Fruit fly (Drosophila melanogaster) whole organism, embryonic: ENCODE results near the gene sp3.

ENCODE experiments used
- Adf1 ChIP-seq: fragments of 200-800 bp; sonication (Bioruptor generic); IDR thresholded peaks from 2 replicates; pipeline ENCODE4 v1.3.6; 2022; ENCODE audit warnings: missing biosample characterization, missing genetic modification characterization
- Awh ChIP-seq: fragments of 200-800 bp; sonication (Bioruptor generic); IDR thresholded peaks from 2 replicates; pipeline ENCODE4, ENCODE4 v1.3.6; 2022; ENCODE audit warnings: missing biosample characterization, missing genetic modification characterization
- B-H2 ChIP-seq: fragments of 200-800 bp; sonication (Bioruptor generic); optimal IDR thresholded peaks from 2 replicates; lab custom pipeline; 2018; ENCODE audit warnings: missing biosample characterization, mild to moderate bottlenecking, missing genetic modification characterization
- Bgb ChIP-seq: fragments of 200-800 bp; sonication (Bioruptor generic); IDR thresholded peaks from 2 replicates; pipeline ENCODE4 v1.3.6; 2022; ENCODE audit warnings: missing biosample characterization, missing genetic modification characterization; ENCODE audit not compliant: partially characterized antibody
- C15 ChIP-seq: fragments of 200-800 bp; sonication (Bioruptor generic); IDR thresholded peaks from 3 replicates; pipeline ENCODE4 v1.3.6; 2022; ENCODE audit warnings: missing biosample characterization, missing genetic modification characterization
- CG11398 ChIP-seq: fragments of 200-800 bp; sonication (Bioruptor generic); optimal IDR thresholded peaks from 2 replicates; lab custom pipeline; 2016; ENCODE audit warnings: missing biosample characterization, missing genetic modification characterization
- CG12299 ChIP-seq: fragments of 200-800 bp; sonication (Bioruptor generic); optimal IDR thresholded peaks from 2 replicates; lab custom pipeline; 2018; ENCODE audit warnings: missing biosample characterization, mild to moderate bottlenecking, missing genetic modification characterization
- CG12942 ChIP-seq: fragments of 200-800 bp; sonication (Bioruptor generic); optimal IDR thresholded peaks from 3 replicates; lab custom pipeline; 2016; ENCODE audit warnings: missing biosample characterization, missing genetic modification characterization
- CG14014 ChIP-seq: fragments of 200-800 bp; sonication (Bioruptor generic); IDR thresholded peaks from 2 replicates; pipeline ENCODE4 v1.3.6; 2022; ENCODE audit warnings: missing biosample characterization, missing genetic modification characterization
- CG14441 ChIP-seq: fragments of 200-800 bp; sonication (Bioruptor generic); IDR thresholded peaks from 2 replicates; pipeline ENCODE4 v1.3.6; 2022; ENCODE audit warnings: missing biosample characterization, missing genetic modification characterization
- CG15479 ChIP-seq: fragments of 200-800 bp; sonication (Bioruptor generic); optimal IDR thresholded peaks from 3 replicates; lab custom pipeline; 2019; ENCODE audit warnings: missing biosample characterization, mild to moderate bottlenecking, missing genetic modification characterization, moderate library complexity
- CG18619 ChIP-seq: fragments of 200-800 bp; sonication (Bioruptor generic); optimal IDR thresholded peaks from 3 replicates; lab custom pipeline; 2017; ENCODE audit warnings: missing biosample characterization, mild to moderate bottlenecking, missing genetic modification characterization
- CG2129 ChIP-seq: fragments of 200-800 bp; sonication (Bioruptor generic); IDR thresholded peaks from 2 replicates; pipeline ENCODE4 v1.3.6; 2022; ENCODE audit warnings: missing biosample characterization, missing genetic modification characterization; ENCODE audit not compliant: partially characterized antibody
- CG6175 ChIP-seq: fragments of 200-800 bp; sonication (Bioruptor generic); IDR thresholded peaks from 3 replicates; pipeline ENCODE4 v1.3.6; 2022; ENCODE audit warnings: missing biosample characterization, missing genetic modification characterization
- CG6272 ChIP-seq: fragments of 200-800 bp; sonication (Bioruptor generic); IDR thresholded peaks from 2 replicates; pipeline ENCODE4 v1.3.6; 2022; ENCODE audit warnings: missing biosample characterization, missing genetic modification characterization
- CG7963 ChIP-seq: fragments of 200-800 bp; sonication (Bioruptor generic); IDR thresholded peaks from 3 replicates; pipeline ENCODE4 v1.3.6; 2022; ENCODE audit warnings: missing biosample characterization, missing genetic modification characterization; ENCODE audit not compliant: partially characterized antibody
- CG8388 ChIP-seq: fragments of 200-800 bp; sonication (Bioruptor generic); optimal IDR thresholded peaks from 2 replicates; lab custom pipeline; 2019; ENCODE audit warnings: missing biosample characterization, mild to moderate bottlenecking, missing genetic modification characterization, moderate library complexity
- CG9609 ChIP-seq: fragments of 200-800 bp; sonication (Bioruptor generic); optimal IDR thresholded peaks from 3 replicates; lab custom pipeline; 2016; ENCODE audit warnings: missing biosample characterization, missing genetic modification characterization
- Camta ChIP-seq: fragments of 200-800 bp; sonication (Bioruptor generic); optimal IDR thresholded peaks from 2 replicates; lab custom pipeline; 2016; ENCODE audit warnings: missing biosample characterization, missing genetic modification characterization
- Ets65A ChIP-seq: fragments of 200-800 bp; sonication (Bioruptor generic); peaks from one replicate; lab custom pipeline; 2016; ENCODE audit warnings: missing biosample characterization, missing genetic modification characterization
- HLH54F ChIP-seq: fragments of 200-800 bp; sonication (Bioruptor generic); optimal IDR thresholded peaks from 3 replicates; lab custom pipeline; 2016; ENCODE audit warnings: missing biosample characterization, missing genetic modification characterization
- HLHmδ ChIP-seq: fragments of 200-800 bp; sonication (Bioruptor generic); optimal IDR thresholded peaks from 2 replicates; lab custom pipeline; 2018; ENCODE audit warnings: missing biosample characterization, mild to moderate bottlenecking, missing genetic modification characterization, moderate library complexity
- Hr39 ChIP-seq: fragments of >200 bp; optimal IDR thresholded peaks from 2 replicates; lab custom pipeline; 2017
- NC2β ChIP-seq: fragments of 200-800 bp; sonication (Bioruptor generic); optimal IDR thresholded peaks from 2 replicates; lab custom pipeline; 2016; ENCODE audit warnings: missing biosample characterization, missing genetic modification characterization
- NK7.1 ChIP-seq: fragments of 200-800 bp; sonication (Bioruptor generic); optimal IDR thresholded peaks from 3 replicates; lab custom pipeline; 2016; ENCODE audit warnings: missing biosample characterization, missing genetic modification characterization
- Nf-YB ChIP-seq: fragments of 200-800 bp; sonication (Bioruptor generic); optimal IDR thresholded peaks from 3 replicates; lab custom pipeline; 2019; ENCODE audit warnings: missing biosample characterization, mild to moderate bottlenecking, missing genetic modification characterization, moderate library complexity
- Nf-YC ChIP-seq: fragments of 200-800 bp; optimal IDR thresholded peaks from 3 replicates; lab custom pipeline; 2019; ENCODE audit warnings: missing biosample characterization, mild to moderate bottlenecking, missing genetic modification characterization, moderate library complexity
- Sin3A ChIP-seq: fragments of >200 bp; optimal IDR thresholded peaks from 2 replicates; lab custom pipeline; 2018
- TFAM ChIP-seq: fragments of 200-800 bp; sonication (Bioruptor generic); optimal IDR thresholded peaks from 2 replicates; lab custom pipeline; 2017; ENCODE audit warnings: missing biosample characterization, missing genetic modification characterization, inconsistent platforms
- ac ChIP-seq: fragments of 200-800 bp; sonication (Bioruptor generic); optimal IDR thresholded peaks from 3 replicates; lab custom pipeline; 2017; ENCODE audit warnings: missing biosample characterization, mild to moderate bottlenecking, missing genetic modification characterization
- cad ChIP-seq: fragments of >200 bp; optimal IDR thresholded peaks from 2 replicates; lab custom pipeline; 2017; ENCODE audit warnings: missing biosample characterization, missing genetic modification characterization
- chinmo ChIP-seq: fragments of 200-800 bp; sonication (Bioruptor generic); IDR thresholded peaks from 4 replicates; pipeline ENCODE4 v1.3.6; 2022; ENCODE audit warnings: missing biosample characterization, missing genetic modification characterization; ENCODE audit not compliant: partially characterized antibody
- crol ChIP-seq: fragments of 200-800 bp; sonication (Bioruptor generic); IDR thresholded peaks from 2 replicates; pipeline ENCODE4 v1.3.6; 2022; ENCODE audit warnings: missing biosample characterization, missing genetic modification characterization
- ewg ChIP-seq: fragments of 200-800 bp; sonication (Bioruptor generic); optimal IDR thresholded peaks from 3 replicates; lab custom pipeline; 2017; ENCODE audit warnings: mild to moderate bottlenecking, missing biosample characterization, missing genetic modification reagents, missing genetic modification characterization
- fd102C ChIP-seq: fragments of 200-800 bp; sonication (Bioruptor generic); optimal IDR thresholded peaks from 2 replicates; lab custom pipeline; 2018; ENCODE audit warnings: missing biosample characterization, mild to moderate bottlenecking, missing genetic modification characterization, moderate library complexity
- gcm ChIP-seq: fragments of 200-800 bp; sonication (Bioruptor generic); optimal IDR thresholded peaks from 2 replicates; lab custom pipeline; 2019; ENCODE audit warnings: missing biosample characterization, mild to moderate bottlenecking, missing genetic modification characterization, moderate library complexity
- hth ChIP-seq: fragments of >200 bp; optimal IDR thresholded peaks from 2 replicates; lab custom pipeline; 2017; ENCODE audit warnings: inconsistent platforms
- kni ChIP-seq: fragments of 200-800 bp; sonication (Bioruptor generic); optimal IDR thresholded peaks from 3 replicates; lab custom pipeline; 2017; ENCODE audit warnings: mild to moderate bottlenecking, missing biosample characterization, missing genetic modification reagents, missing genetic modification characterization
- peb ChIP-seq: fragments of 200-800 bp; sonication (Bioruptor generic); IDR thresholded peaks from 2 replicates; pipeline ENCODE4 v1.3.6; 2022; ENCODE audit warnings: missing biosample characterization, missing genetic modification characterization
- phol ChIP-seq: fragments of 200-800 bp; sonication (Bioruptor generic); optimal IDR thresholded peaks from 3 replicates; lab custom pipeline; 2018; ENCODE audit warnings: missing biosample characterization, mild to moderate bottlenecking, missing genetic modification characterization, moderate library complexity
- seq ChIP-seq: fragments of 200-800 bp; sonication (Bioruptor generic); IDR thresholded peaks from 2 replicates; pipeline ENCODE4 v1.3.6; 2022; ENCODE audit warnings: missing biosample characterization, missing genetic modification characterization
- sr ChIP-seq: fragments of 200-800 bp; sonication (Bioruptor generic); IDR thresholded peaks from 3 replicates; pipeline ENCODE4 v1.3.6; 2022; ENCODE audit warnings: missing biosample characterization, missing genetic modification characterization
- sug ChIP-seq: fragments of 200-800 bp; optimal IDR thresholded peaks from 2 replicates; lab custom pipeline; 2019; ENCODE audit warnings: missing biosample characterization, mild to moderate bottlenecking, missing genetic modification characterization, moderate library complexity
- tin ChIP-seq: fragments of 200-800 bp; sonication (Bioruptor generic); optimal IDR thresholded peaks from 3 replicates; lab custom pipeline; 2016; ENCODE audit warnings: missing biosample characterization, missing genetic modification characterization
- tll ChIP-seq, 2 experiments: fragments of 200-800 bp in 1 of 2; fragments of >200 bp in 1 of 2; sonication (Bioruptor generic) in 1 of 2; optimal IDR thresholded peaks; 2 replicates each; lab custom pipeline; 2017 to 2019; ENCODE audit warnings: missing biosample characterization in 2 of 2, missing genetic modification characterization in 2 of 2, mild to moderate bottlenecking in 1 of 2, moderate library complexity in 1 of 2
- toy ChIP-seq: fragments of 200-800 bp; sonication (Bioruptor generic); IDR thresholded peaks from 2 replicates; pipeline ENCODE4 v1.3.6; 2022; ENCODE audit warnings: missing biosample characterization, missing genetic modification characterization
- vvl ChIP-seq: fragments of 200-800 bp; sonication (Bioruptor generic); IDR thresholded peaks from 2 replicates; pipeline ENCODE4 v1.3.6; 2022; ENCODE audit warnings: missing biosample characterization, missing genetic modification characterization
- wdn ChIP-seq: fragments of 200-800 bp; sonication (Bioruptor generic); IDR thresholded peaks from 2 replicates; pipeline ENCODE4 v1.3.6; 2022; ENCODE audit warnings: missing biosample characterization, missing genetic modification characterization
- z ChIP-seq: fragments of 200-800 bp; sonication (Bioruptor generic); IDR thresholded peaks from 3 replicates; pipeline ENCODE4 v1.3.6; 2022; ENCODE audit warnings: missing biosample characterization, missing genetic modification characterization
- zen ChIP-seq: fragments of 200-800 bp; sonication (Bioruptor generic); optimal IDR thresholded peaks from 3 replicates; lab custom pipeline; 2018; ENCODE audit warnings: missing biosample characterization, mild to moderate bottlenecking, missing genetic modification characterization, moderate library complexity

Gene sp3

DNA sequence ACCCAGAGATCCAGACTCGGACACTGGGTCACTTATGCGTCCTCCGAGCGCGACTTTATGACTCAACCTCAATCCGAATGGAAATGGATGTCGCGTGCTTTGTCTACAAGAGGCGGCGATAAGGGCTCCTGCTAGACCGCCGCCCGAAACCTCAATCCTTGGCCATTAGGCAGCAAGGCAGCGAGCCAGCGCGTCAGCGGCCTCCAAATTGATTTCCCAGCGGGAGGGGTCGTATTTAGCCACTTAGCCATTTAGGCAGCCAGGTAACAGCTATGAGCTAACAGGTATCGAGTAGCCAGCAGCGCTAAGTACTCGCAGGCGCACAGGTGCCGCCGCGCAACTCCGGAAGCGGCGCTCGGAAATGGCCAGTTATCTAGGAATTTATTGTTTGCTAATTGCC is 14.5 kb upstream of the sp3 start:
- TF ChIP-seq tll (GFP tag; optimal IDR thresholded peaks at IDR 0.05; lab: Kevin White, UChicago) = peak in 1 of 2 experiments; percentile 87
- 0 out of 3 replicates have a peak, but pooled peaks have one; percentile 20 for TF ChIP-seq CG6175 (GFP tag; lab: Robert Waterston, UW)
- no peak for TF ChIP-seq Camta (GFP tag; lab: Kevin White, UChicago)
- TF ChIP-seq cad (GFP tag; lab: Kevin White, UChicago) = peak; percentile 16
- peak; percentile 97 for TF ChIP-seq zen (tag; lab: Kevin White, UChicago)
- no peak for TF ChIP-seq CG8388 (GFP tag; lab: Kevin White, UChicago)
- no peak for TF ChIP-seq Bgb (GFP tag; lab: Robert Waterston, UW)
- peak; percentile 51 for TF ChIP-seq CG15479 (GFP tag; lab: Kevin White, UChicago)
- no peak for TF ChIP-seq Awh (GFP tag; lab: Robert Waterston, UW)
- no peak for TF ChIP-seq Hr39 (lab: Kevin White, UChicago)

DNA sequence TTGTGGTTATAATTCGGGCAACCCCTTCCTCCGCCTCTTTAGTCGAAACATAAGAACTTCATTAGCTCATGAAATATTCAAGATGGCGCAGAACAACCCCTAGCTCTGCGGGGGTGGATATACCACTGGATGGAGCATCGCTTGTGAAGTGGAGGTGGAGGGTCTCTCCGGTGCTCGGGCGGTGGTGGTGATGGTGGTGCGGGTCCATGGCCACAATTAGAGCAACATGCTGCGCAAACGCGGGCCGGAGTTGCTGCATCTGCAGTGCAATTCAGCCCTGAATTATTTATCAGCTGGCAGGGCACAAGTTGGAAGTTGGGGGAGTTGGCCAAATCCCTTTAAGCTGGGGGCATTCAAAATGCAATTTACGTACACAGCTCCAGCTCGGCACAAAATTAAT is 9.7 kb upstream of the sp3 start:
- TF ChIP-seq Nf-YB (GFP tag; lab: Kevin White, UChicago) = peak; percentile 85
- peak; percentile 88 for TF ChIP-seq ewg
- TF ChIP-seq Ets65A (GFP tag; lab: Kevin White, UChicago) = peak; percentile 87
- no peak for TF ChIP-seq NK7.1
- no peak for TF ChIP-seq ac
- peak; percentile 42 for TF ChIP-seq phol (tag; lab: Kevin White, UChicago)
- peak; percentile 69; the same call in 1 of the 4 replicates for TF ChIP-seq chinmo (GFP tag; lab: Robert Waterston, UW)
- peak; percentile 54 for TF ChIP-seq crol (GFP tag; lab: Robert Waterston, UW)
- peak; percentile 12 for TF ChIP-seq gcm (GFP tag; lab: Kevin White, UChicago)
- TF ChIP-seq Nf-YC (tag; lab: Kevin White, UChicago) = peak; percentile 90
- TF ChIP-seq vvl (GFP tag; lab: Robert Waterston, UW) = peak; percentile 36; the same call in 1 of the 2 replicates
- TF ChIP-seq seq = peak; percentile 87
- TF ChIP-seq CG14441 (GFP tag; lab: Robert Waterston, UW) = no peak

DNA sequence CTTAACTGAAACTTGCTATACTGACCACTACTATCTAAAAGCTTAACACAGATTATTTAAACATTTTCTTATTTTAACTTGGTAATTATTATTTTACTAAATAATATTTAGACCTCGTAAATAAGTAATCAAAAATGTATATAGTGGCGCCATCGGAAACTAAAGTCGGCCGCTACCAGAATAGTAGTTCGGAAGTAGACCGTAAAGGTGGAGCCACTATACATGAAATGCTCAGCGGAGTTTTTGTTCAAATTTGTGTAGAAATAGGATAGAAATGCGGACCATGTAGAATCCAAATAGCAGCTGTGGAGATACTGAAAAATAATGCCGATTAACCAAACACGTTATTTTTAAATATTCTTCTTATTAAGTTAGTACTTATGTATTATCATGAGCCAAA is 545 bp upstream of the sp3 start:
- TF ChIP-seq wdn (GFP tag; lab: Robert Waterston, UW) (peak; percentile 97), CG9609 (peak; percentile 98), CG6272 (GFP tag; lab: Robert Waterston, UW) (peak; percentile 94), tin (GFP tag; lab: Kevin White, UChicago) (peak; percentile 99), CG12942 (GFP tag; lab: Kevin White, UChicago) (peak; percentile 99), HLHmδ (GFP tag; lab: Kevin White, UChicago) (peak; percentile 97), C15 (GFP tag; lab: Robert Waterston, UW) (peak; percentile 98), TFAM (GFP tag; lab: Kevin White, UChicago) (peak; percentile 95), HLH54F (peak; percentile 97), peb (peak; percentile 94), Ets65A (GFP tag; lab: Kevin White, UChicago) (peak; percentile 100), sr (GFP tag; lab: Robert Waterston, UW) (peak; percentile 99), kni (GFP tag; lab: Kevin White, UChicago) (peak; percentile 98), CG2129 (GFP tag; lab: Robert Waterston, UW) (no peak), Sin3A (lab: Kevin White, UChicago) (no peak), CG18619 (GFP tag; lab: Kevin White, UChicago) (peak; percentile 99), CG14014 (peak; percentile 98), hth (no peak), CG7963 (no peak), CG11398 (GFP tag; lab: Kevin White, UChicago) (peak; percentile 97), CG12299 (tag; lab: Kevin White, UChicago) (peak; percentile 95), zen (tag; lab: Kevin White, UChicago) (peak; percentile 98), NC2β (peak; percentile 99), toy (GFP tag; lab: Robert Waterston, UW) (peak; percentile 95), fd102C (GFP tag; lab: Kevin White, UChicago) (peak; percentile 99), z (GFP tag; lab: Robert Waterston, UW) (peak; percentile 85), Adf1 (GFP tag; lab: Robert Waterston, UW) (peak; percentile 82), sug (tag; lab: Kevin White, UChicago) (peak; percentile 97), B-H2 (GFP tag; lab: Kevin White, UChicago) (peak; percentile 99)
